Worm (Caenorhabditis elegans) whole organism, early embryonic: ENCODE measurements around the gene mfsd-8.
A peak's percentile ranks its signal among the peaks of the same experiment; 100 is the strongest.

ENCODE experiments used
- B0310.2 ChIP-seq: sonication (generic microtip); optimal IDR thresholded peaks from 2 replicates; lab custom pipeline; 2016; ENCODE audit warnings: mild to moderate bottlenecking, missing genetic modification characterization, missing compliant biosample characterization
- F13C5.2 ChIP-seq: sonication (generic microtip); optimal IDR thresholded peaks from 2 replicates; lab custom pipeline; 2017; ENCODE audit warnings: mild to moderate bottlenecking, missing genetic modification characterization, inconsistent platforms, missing compliant biosample characterization
- aly-1 ChIP-seq: sonication (generic microtip); optimal IDR thresholded peaks from 2 replicates; lab custom pipeline; 2016; ENCODE audit warnings: missing genetic modification characterization, missing compliant biosample characterization
- ama-1 ChIP-seq: fragments of 150-350 bp; optimal IDR thresholded peaks from 2 replicates; lab custom pipeline; 2014
- ceh-13 ChIP-seq: fragments of 200-800 bp; sonication (Bioruptor generic); optimal IDR thresholded peaks from 2 replicates; lab custom pipeline; 2018; ENCODE audit warnings: mild to moderate bottlenecking, missing genetic modification characterization, missing compliant biosample characterization
- ceh-36 ChIP-seq: sonication (generic microtip); optimal IDR thresholded peaks from 2 replicates; lab custom pipeline; 2016; ENCODE audit warnings: missing genetic modification characterization, inconsistent platforms, missing compliant biosample characterization
- ets-7 ChIP-seq: sonication (generic microtip); optimal IDR thresholded peaks from 2 replicates; lab custom pipeline; 2016; ENCODE audit warnings: missing genotype, missing genetic modification characterization, missing compliant biosample characterization
- flt-1 ChIP-seq: fragments of 200-800 bp; sonication (Bioruptor generic); IDR thresholded peaks from 2 replicates; pipeline ENCODE4 v1.3.6; 2022; ENCODE audit warnings: missing genetic modification characterization, missing compliant biosample characterization
- hmbx-1 ChIP-seq: sonication (generic microtip); optimal IDR thresholded peaks from 2 replicates; lab custom pipeline; 2016; ENCODE audit warnings: mild to moderate bottlenecking, missing genetic modification characterization, missing compliant biosample characterization
- hmg-4 ChIP-seq: fragments of 200-800 bp; sonication (Bioruptor generic); optimal IDR thresholded peaks from 2 replicates; lab custom pipeline; 2018; ENCODE audit warnings: mild to moderate bottlenecking, missing genetic modification characterization, missing compliant biosample characterization
- hnd-1 ChIP-seq: sonication (generic microtip); optimal IDR thresholded peaks from 2 replicates; lab custom pipeline; 2016; ENCODE audit warnings: missing genetic modification characterization, missing compliant biosample characterization
- pes-1 ChIP-seq: fragments of 200-800 bp; sonication (Bioruptor generic); IDR thresholded peaks from 2 replicates; pipeline ENCODE4 v1.3.6; 2022; ENCODE audit warnings: missing genetic modification reagents, missing genetic modification characterization, missing compliant biosample characterization
- scrt-1 ChIP-seq: fragments of 200-800 bp; sonication (Bioruptor generic); IDR thresholded peaks from 2 replicates; pipeline ENCODE4 v1.3.6; 2022; ENCODE audit warnings: missing genetic modification characterization, missing compliant biosample characterization
- sea-1 ChIP-seq: fragments of 200-800 bp; sonication (Bioruptor generic); conservative IDR thresholded peaks from 2 replicates; pipeline ENCODE4 v1.3.6; 2022; ENCODE audit warnings: missing genetic modification characterization, missing compliant biosample characterization
- tbx-11 ChIP-seq: fragments of 200-800 bp; sonication (Bioruptor generic); IDR thresholded peaks from 2 replicates; pipeline ENCODE4 v1.3.6; 2022; ENCODE audit warnings: missing genetic modification characterization, missing compliant biosample characterization
- tbx-37 ChIP-seq: fragments of 200-800 bp; sonication (Bioruptor generic); conservative IDR thresholded peaks from 2 replicates; pipeline ENCODE4 v1.3.6; 2022; ENCODE audit warnings: missing genetic modification reagents, missing genetic modification characterization, missing compliant biosample characterization
- tra-4 ChIP-seq: sonication (generic microtip); optimal IDR thresholded peaks from 2 replicates; lab custom pipeline; 2017; ENCODE audit warnings: missing genetic modification characterization, missing compliant biosample characterization

mfsd-8 gene

DNA sequence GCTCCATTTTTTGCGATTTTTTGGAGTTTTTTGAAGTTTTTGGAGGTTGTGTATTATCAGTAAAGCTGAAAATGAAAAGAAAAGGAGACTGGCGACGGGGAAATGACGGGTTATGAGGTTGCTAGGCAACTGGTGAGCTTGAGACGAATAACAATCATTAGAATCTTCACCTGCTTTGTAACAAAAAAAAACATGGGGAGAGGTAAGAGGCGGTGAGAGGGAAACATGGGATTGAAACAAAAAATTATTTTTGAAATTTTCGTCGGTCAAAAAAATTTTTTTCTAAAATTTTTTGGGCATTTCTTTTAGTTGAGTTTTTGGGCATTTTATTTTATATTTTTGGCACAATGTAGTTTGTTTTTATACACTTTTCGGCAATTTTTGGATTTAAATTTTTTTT lies 15.5 kb upstream of the mfsd-8 start, which contains the start of gene Y53G8AM.7:
Y53G8AM.7 (minus strand) TSS at position 101 of the 400 bp plus-strand sequence.
- no peak for TF ChIP-seq flt-1 (GFP tag; lab: Robert Waterston, UW)
- TF ChIP-seq tbx-37 = no peak
- no peak for TF ChIP-seq sea-1
- no peak for TF ChIP-seq B0310.2
- no peak for TF ChIP-seq tra-4 (tag; lab: Kevin White, UChicago)
- no peak for TF ChIP-seq ceh-36
- TF ChIP-seq pes-1 (GFP tag; lab: Robert Waterston, UW) = no peak
- TF ChIP-seq ama-1 (lab: Kevin White, UChicago) = no peak
- no peak for TF ChIP-seq hmg-4 (GFP tag; lab: Kevin White, UChicago)
- no peak for TF ChIP-seq hnd-1 (tag; lab: Kevin White, UChicago)
- TF ChIP-seq ceh-13 (GFP tag; lab: Kevin White, UChicago) = no peak
- no peak for TF ChIP-seq ets-7 (tag; lab: Kevin White, UChicago)
- TF ChIP-seq tbx-11 (GFP tag; lab: Robert Waterston, UW) = no peak
- no peak for TF ChIP-seq aly-1 (tag; lab: Kevin White, UChicago)
- no peak for TF ChIP-seq scrt-1
- no peak for TF ChIP-seq hmbx-1 (tag; lab: Kevin White, UChicago)
- TF ChIP-seq F13C5.2 (tag; lab: Kevin White, UChicago) = no peak

DNA sequence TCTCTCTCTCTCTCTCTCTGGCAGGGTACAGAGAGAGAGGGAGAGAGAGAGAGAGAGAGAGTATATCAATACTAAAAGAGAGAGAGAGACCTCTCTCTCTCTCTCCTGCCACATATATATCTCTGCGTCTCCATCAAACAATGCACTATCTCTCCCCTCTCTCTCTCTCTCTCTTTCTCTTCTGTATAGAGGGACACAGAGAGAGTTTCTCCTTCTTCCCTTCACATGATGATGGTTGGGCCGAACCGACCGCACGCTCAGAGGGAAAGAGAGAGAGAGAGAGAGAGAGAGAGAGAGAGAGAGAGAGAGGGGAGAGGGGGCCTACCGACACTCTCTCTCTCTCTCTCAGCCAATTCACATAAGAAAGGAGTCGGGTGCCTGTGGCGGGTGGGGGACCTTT lies 10.4 kb upstream of the mfsd-8 start:
- TF ChIP-seq ceh-36 (no peak), pes-1 (GFP tag; lab: Robert Waterston, UW) (no peak), hmg-4 (GFP tag; lab: Kevin White, UChicago) (no peak), tbx-11 (GFP tag; lab: Robert Waterston, UW) (no peak), F13C5.2 (tag; lab: Kevin White, UChicago) (peak; percentile 52), ets-7 (tag; lab: Kevin White, UChicago) (no peak), sea-1 (peak; percentile 56; the same call in 1 of the 2 replicates), tbx-37 (no peak), tra-4 (tag; lab: Kevin White, UChicago) (no peak)

DNA sequence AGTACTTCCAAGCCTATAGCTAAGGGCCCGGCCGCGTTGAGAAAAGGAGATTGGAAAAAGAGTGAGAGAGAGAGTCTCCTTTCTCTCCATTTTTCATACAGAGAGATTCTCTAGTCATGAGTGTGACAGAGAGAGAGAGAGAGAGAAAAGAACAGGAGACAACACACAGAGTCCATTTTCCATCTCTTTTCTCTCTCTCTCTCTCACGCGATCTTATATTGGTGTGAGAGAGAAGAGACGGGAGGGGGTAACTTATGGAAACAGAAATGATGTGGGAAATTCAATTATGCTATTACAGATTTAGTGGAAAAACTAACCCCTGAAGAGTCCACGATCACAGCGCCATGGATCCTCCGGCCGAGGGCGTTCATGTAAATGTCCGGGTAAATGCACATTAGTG lies 9.0 kb upstream of the mfsd-8 start:
- no peak for TF ChIP-seq ceh-36
- TF ChIP-seq ceh-13 (GFP tag; lab: Kevin White, UChicago) = no peak
- no peak for TF ChIP-seq pes-1 (GFP tag; lab: Robert Waterston, UW)
- no peak for TF ChIP-seq hnd-1 (tag; lab: Kevin White, UChicago)
- TF ChIP-seq tbx-37 = no peak
- no peak for TF ChIP-seq tbx-11 (GFP tag; lab: Robert Waterston, UW)
- peak; percentile 6 for TF ChIP-seq F13C5.2 (tag; lab: Kevin White, UChicago)
- no peak for TF ChIP-seq aly-1 (tag; lab: Kevin White, UChicago)

ce11 chrIII:3278610-3279009 lies 3.5 kb upstream of the mfsd-8 start, which contains the start of gene Y53G8AM.8:
Gene Y53G8AM.8, minus strand, starts transcription at chrIII:3278710.
- no peak for TF ChIP-seq tbx-37
- TF ChIP-seq aly-1 (tag; lab: Kevin White, UChicago) = no peak
- TF ChIP-seq hmg-4 (GFP tag; lab: Kevin White, UChicago) = no peak
- no peak for TF ChIP-seq ama-1 (lab: Kevin White, UChicago)
- no peak for TF ChIP-seq scrt-1
- TF ChIP-seq ceh-13 (GFP tag; lab: Kevin White, UChicago) = no peak
- no peak for TF ChIP-seq sea-1
- no peak for TF ChIP-seq flt-1 (GFP tag; lab: Robert Waterston, UW)
- TF ChIP-seq ceh-36 = no peak
- TF ChIP-seq tra-4 (tag; lab: Kevin White, UChicago) = no peak
- TF ChIP-seq F13C5.2 (tag; lab: Kevin White, UChicago) = no peak

- TF ChIP-seq hnd-1 (tag; lab: Kevin White, UChicago) = no peak
- no peak for TF ChIP-seq tbx-37
- no peak for TF ChIP-seq sea-1
- TF ChIP-seq B0310.2 = no peak
- no peak for TF ChIP-seq aly-1 (tag; lab: Kevin White, UChicago)
- no peak for TF ChIP-seq F13C5.2 (tag; lab: Kevin White, UChicago)
- TF ChIP-seq tbx-11 (GFP tag; lab: Robert Waterston, UW) = no peak
- TF ChIP-seq hmbx-1 (tag; lab: Kevin White, UChicago) = no peak
- no peak for TF ChIP-seq ets-7 (tag; lab: Kevin White, UChicago)
- no peak for TF ChIP-seq flt-1 (GFP tag; lab: Robert Waterston, UW)
- no peak for TF ChIP-seq pes-1 (GFP tag; lab: Robert Waterston, UW)
- no peak for TF ChIP-seq tra-4 (tag; lab: Kevin White, UChicago)
- TF ChIP-seq hmg-4 (GFP tag; lab: Kevin White, UChicago) = no peak
- no peak for TF ChIP-seq ceh-13 (GFP tag; lab: Kevin White, UChicago)
- no peak for TF ChIP-seq scrt-1
- TF ChIP-seq ama-1 (lab: Kevin White, UChicago) = no peak
Observed at ce11 chrIII:3279304-3279703, 2.8 kb upstream of the mfsd-8 start.

DNA sequence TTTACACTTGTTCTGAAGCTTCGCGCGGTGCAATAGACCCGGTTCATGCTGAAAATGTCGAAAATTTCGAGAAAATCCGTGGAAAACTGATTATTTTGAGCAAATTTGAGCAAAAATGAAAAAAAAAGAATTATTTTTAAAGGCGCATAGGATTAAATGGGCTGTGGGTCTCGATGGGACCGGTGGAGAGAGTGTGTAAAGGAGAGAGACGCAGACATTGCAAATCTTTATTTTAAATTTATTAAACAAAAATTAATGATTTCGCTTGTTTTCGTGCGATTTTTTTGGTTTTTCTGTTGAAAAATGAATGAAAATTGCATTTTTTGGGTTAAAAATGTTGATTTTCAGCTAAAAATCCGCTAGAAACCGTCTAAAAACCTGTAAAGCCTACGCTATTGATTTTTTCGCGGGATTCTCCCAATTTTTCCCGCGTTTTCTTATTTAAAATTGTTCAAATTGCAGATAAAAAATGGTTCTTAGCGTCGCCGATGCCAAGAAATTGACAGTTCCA lies 12.2 kb downstream of the mfsd-8 start, which contains the start of the genes Y53G8AR.8 and Y53G8AR.6:
Y53G8AR.8 (minus strand) TSS at position 48 of the 511 bp plus-strand sequence.
Y53G8AR.6 (plus strand) TSS at position 461 of the 511 bp plus-strand sequence.
- no peak for TF ChIP-seq hnd-1 (tag; lab: Kevin White, UChicago)
- no peak for TF ChIP-seq ama-1 (lab: Kevin White, UChicago)
- TF ChIP-seq F13C5.2 (tag; lab: Kevin White, UChicago) = no peak
- TF ChIP-seq B0310.2 = no peak
- TF ChIP-seq ceh-13 (GFP tag; lab: Kevin White, UChicago) = no peak
- peak; percentile 9 for TF ChIP-seq ceh-36

ce11 chrIII:3297151-3297550 lies 15.0 kb downstream of the mfsd-8 start, which contains the start of gene Y53G8AR.5:
Gene Y53G8AR.5, plus strand, starts transcription at chrIII:3297451.
- TF ChIP-seq flt-1 (GFP tag; lab: Robert Waterston, UW) (no peak), aly-1 (tag; lab: Kevin White, UChicago) (no peak), sea-1 (no peak), scrt-1 (no peak), hmbx-1 (tag; lab: Kevin White, UChicago) (no peak), ama-1 (lab: Kevin White, UChicago) (no peak), ceh-36 (no peak), tra-4 (tag; lab: Kevin White, UChicago) (no peak)
